Worm (Caenorhabditis elegans) whole organism, early embryonic: Measurements from ENCODE around the gene yif-1.

ENCODE experiments used
- ama-1 ChIP-seq: fragments of 150-350 bp; optimal IDR thresholded peaks from 2 replicates; lab custom pipeline; 2014
- ceh-36 ChIP-seq: sonication (generic microtip); optimal IDR thresholded peaks from 2 replicates; lab custom pipeline; 2016; ENCODE audit warnings: missing genetic modification characterization, inconsistent platforms, missing compliant biosample characterization
- ets-7 ChIP-seq: sonication (generic microtip); optimal IDR thresholded peaks from 2 replicates; lab custom pipeline; 2016; ENCODE audit warnings: missing genotype, missing genetic modification characterization, missing compliant biosample characterization
- flt-1 ChIP-seq: fragments of 200-800 bp; sonication (Bioruptor generic); IDR thresholded peaks from 2 replicates; pipeline ENCODE4 v1.3.6; 2022; ENCODE audit warnings: missing genetic modification characterization, missing compliant biosample characterization

- TF ChIP-seq flt-1 (GFP tag; lab: Robert Waterston, UW) (no peak), ama-1 (lab: Kevin White, UChicago) (no peak), ets-7 (tag; lab: Kevin White, UChicago) (no peak), ceh-36 (tag; lab: Kevin White, UChicago) (no peak)
Observed at ce11 chrV:10094374-10094773, 39.7 kb upstream of the yif-1 start, which contains the start of gene srd-49.
